Worm (Caenorhabditis elegans) whole organism, mixed stage, embryonic: ENCODE results near the gene srh-109.

Experiments used
- elt-3 ChIP-seq: fragments of 150-350 bp; optimal IDR thresholded peaks from 2 replicates; lab custom pipeline; 2014; ENCODE audit warnings: missing biosample characterization, missing genetic modification characterization
- unc-120 ChIP-seq: sonication (generic microtip); optimal IDR thresholded peaks from 2 replicates; lab custom pipeline; 2017; ENCODE audit warnings: missing genetic modification characterization, missing compliant biosample characterization; ENCODE audit not compliant: poor library complexity, severe bottlenecking
- unc-62 ChIP-seq: fragments of 150-350 bp; optimal IDR thresholded peaks from 2 replicates; lab custom pipeline; 2014; ENCODE audit warnings: missing biosample characterization, missing genetic modification reagents, missing genetic modification characterization

- TF ChIP-seq unc-62 (GFP tag; lab: Kevin White, UChicago) = no peak
- TF ChIP-seq unc-120 = no peak
- TF ChIP-seq elt-3 (tag; lab: Kevin White, UChicago) = no peak
Observed at ce11 chrV:17232403-17232802, 12.2 kb upstream of the srh-109 start.
